Fruit fly (Drosophila melanogaster) whole organism: ENCODE data around the gene CG31921.
A peak's percentile ranks its signal among the peaks of the same experiment; 100 is the strongest.

Experiments used
- CG8478 ChIP-seq: fragments of >200 bp; optimal IDR thresholded peaks from 2 replicates; lab custom pipeline; 2018; ENCODE audit warnings: inconsistent platforms
- Dll ChIP-seq: fragments of >200 bp; optimal IDR thresholded peaks from 2 replicates; lab custom pipeline; 2017
- EcR ChIP-seq, 2 experiments: fragments of >200 bp; optimal IDR thresholded peaks; 2 replicates each; lab custom pipeline; 2017; ENCODE audit warnings: missing biosample characterization in 2 of 2, missing genetic modification characterization in 2 of 2, missing genetic modification reagents in 2 of 2
- pan ChIP-seq: fragments of >200 bp; optimal IDR thresholded peaks from 2 replicates; lab custom pipeline; 2017
- psq ChIP-seq: fragments of >200 bp; optimal IDR thresholded peaks from 2 replicates; lab custom pipeline; 2017
- usp ChIP-seq: fragments of >200 bp; optimal IDR thresholded peaks from 2 replicates; lab custom pipeline; 2017; ENCODE audit warnings: missing biosample characterization, missing genetic modification characterization, mixed read lengths

The CG31921 gene

DNA sequence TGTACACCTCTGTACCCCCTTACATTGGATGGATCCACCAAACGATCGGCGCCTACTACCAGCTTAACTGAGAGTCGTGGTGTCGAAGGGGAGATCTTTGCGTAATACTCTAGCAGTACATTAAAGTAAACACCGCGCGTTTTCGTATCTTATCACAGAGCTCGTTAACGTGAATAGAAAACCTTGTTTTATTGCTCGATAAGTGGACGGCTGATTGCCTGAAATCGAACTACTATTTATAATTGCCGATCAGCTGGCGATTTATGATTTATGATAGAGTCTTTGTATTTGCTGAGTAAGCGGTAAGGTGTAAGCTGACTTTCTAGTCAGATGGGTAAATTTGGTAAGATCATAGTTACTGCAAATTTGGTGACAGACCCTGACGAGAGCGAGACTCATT, 9.2 kb downstream of the CG31921 start:
- TF ChIP-seq EcR (GFP tag; optimal IDR thresholded peaks at IDR 0.05; lab: Kevin White, UChicago) (no peak), usp (GFP tag; lab: Kevin White, UChicago) (no peak), CG8478 (no peak), Dll (lab: Kevin White, UChicago) (no peak), pan (lab: Kevin White, UChicago) (no peak), psq (lab: Kevin White, UChicago) (no peak)

DNA sequence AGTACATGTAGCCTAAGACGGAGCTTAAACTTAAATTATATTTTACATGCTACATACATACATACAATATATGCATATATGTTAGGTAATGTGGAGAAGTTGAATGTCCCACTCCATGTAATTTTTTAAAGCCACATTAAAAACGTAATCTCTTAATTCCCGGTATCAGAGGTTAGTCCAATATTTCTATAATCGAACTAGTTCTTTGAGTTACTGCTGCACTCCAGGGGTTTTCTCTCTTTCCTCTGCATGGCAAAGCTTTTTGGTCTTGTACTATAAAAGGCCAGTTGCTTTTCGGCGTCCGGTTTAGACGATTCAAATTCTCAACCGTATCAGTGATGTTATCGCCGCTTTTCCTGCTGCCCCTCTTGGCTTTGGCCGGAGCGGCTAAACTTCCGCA, 10.3 kb downstream of the CG31921 start, which contains the start of gene CG33127:
TSS of gene CG33127 (plus strand) at position 309 of the 400 bp plus-strand sequence.
- TF ChIP-seq pan (lab: Kevin White, UChicago) = no peak
- TF ChIP-seq CG8478 = no peak
- no peak for TF ChIP-seq psq (lab: Kevin White, UChicago)
- no peak for TF ChIP-seq Dll (lab: Kevin White, UChicago)
- TF ChIP-seq EcR (GFP tag; optimal IDR thresholded peaks at IDR 0.05; lab: Kevin White, UChicago) = no peak
- no peak for TF ChIP-seq usp (GFP tag; lab: Kevin White, UChicago)

DNA sequence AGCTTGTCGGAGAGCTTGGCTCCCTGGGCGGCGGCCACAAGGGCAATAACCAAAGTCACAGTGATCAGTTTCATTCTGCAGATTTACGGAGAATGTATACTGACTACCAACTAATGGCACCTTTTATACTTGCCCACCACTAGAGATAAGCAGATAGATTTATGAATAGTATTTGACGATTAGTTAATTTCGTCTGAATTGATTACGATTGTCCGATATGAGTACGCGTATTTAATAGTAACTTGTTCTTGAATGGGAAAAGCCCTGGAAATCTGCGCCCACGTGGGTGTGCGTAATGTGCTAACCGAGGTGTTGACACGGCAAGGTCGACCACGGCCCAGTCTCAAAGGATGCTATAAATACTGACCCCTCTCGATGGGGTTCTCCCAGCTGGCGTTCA, 11.0 kb downstream of the CG31921 start, which contains the start of gene CG11911:
TSS of gene CG11911 (minus strand) at position 101 of the 400 bp plus-strand sequence.
- TF ChIP-seq usp (GFP tag; lab: Kevin White, UChicago) (no peak), pan (lab: Kevin White, UChicago) (no peak), psq (lab: Kevin White, UChicago) (no peak), Dll (lab: Kevin White, UChicago) (no peak), EcR (GFP tag; optimal IDR thresholded peaks at IDR 0.05; lab: Kevin White, UChicago) (no peak), CG8478 (no peak)

DNA sequence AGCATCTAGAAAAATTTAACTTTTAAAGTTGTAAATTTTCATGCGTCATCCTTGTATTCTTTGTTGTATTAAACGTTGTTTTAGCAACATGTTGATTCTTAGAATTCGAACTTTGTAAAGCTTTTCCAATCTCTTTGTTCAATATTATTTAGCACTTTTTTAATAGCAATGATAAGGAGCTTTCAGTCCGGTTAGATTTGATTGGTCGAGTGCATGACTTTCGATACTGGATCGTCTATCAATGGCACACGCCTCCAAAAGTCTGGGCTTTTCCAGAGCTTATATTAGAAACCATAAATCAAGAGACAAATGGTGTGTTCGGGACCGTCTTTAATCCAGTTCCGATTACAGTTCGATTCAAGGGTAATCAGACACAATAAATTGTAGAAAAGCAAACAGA, 12.4 kb downstream of the CG31921 start:
- TF ChIP-seq pan (lab: Kevin White, UChicago) (no peak), EcR (GFP tag; optimal IDR thresholded peaks at IDR 0.05; lab: Kevin White, UChicago) (no peak), Dll (lab: Kevin White, UChicago) (no peak), CG8478 (no peak), usp (GFP tag; lab: Kevin White, UChicago) (no peak)

DNA sequence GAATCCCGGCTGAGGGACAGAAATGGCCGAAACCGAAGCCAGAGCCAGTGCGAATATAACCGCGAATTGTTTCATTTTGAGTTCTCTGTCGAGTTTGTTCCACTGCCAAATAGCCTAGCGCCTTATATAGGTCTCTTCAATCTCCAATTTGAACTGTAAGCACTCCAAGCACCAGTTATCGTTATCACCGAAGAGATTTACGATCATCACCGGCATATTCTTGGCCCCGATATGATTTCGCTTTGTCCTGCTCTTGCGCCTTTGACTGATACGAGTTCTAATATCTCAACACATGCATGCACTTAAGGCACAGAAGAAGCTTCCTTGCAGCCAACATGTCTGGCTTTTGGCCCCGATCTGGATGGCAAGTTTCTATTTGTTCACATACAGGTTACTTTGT, 13.0 kb downstream of the CG31921 start, which contains the start of gene CG11912:
TSS of gene CG11912 (minus strand) at position 101 of the 400 bp plus-strand sequence.
- TF ChIP-seq Dll (lab: Kevin White, UChicago) = no peak
- no peak for TF ChIP-seq EcR (GFP tag; optimal IDR thresholded peaks at IDR 0.05; lab: Kevin White, UChicago)
- no peak for TF ChIP-seq usp (GFP tag; lab: Kevin White, UChicago)
- no peak for TF ChIP-seq psq (lab: Kevin White, UChicago)
- no peak for TF ChIP-seq CG8478
- no peak for TF ChIP-seq pan (lab: Kevin White, UChicago)

DNA sequence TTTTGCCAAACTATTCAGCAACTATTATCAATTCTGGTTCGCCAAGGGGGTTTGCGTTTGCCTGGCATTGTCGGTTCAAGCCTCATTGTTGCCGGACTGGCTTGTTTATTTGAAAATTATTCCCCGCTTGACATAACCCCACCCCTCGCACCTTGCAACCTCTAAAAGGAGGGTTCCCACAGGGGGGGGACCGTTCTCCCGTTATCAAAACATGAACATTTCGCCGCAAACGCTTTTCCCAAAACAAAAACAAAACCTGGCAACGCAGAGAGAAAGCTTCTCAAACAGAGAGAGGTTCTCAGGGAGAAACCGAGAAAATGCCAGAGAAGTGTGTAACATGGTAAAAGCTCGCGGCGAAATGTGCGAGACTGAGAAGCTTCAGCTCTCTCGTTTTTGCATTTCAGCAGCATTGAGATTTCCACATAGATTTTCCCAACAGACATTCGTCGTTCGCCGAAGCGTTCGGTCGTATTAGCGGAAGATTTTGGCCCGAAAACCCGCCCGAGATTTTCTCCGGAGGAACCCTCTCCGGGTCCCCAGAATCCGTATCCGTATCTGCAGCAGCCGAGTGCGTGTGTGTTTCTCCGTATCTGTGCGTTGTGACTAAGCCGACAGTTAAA, 22.2 kb downstream of the CG31921 start:
- TF ChIP-seq Dll (lab: Kevin White, UChicago) (peak; percentile 11), CG8478 (no peak)

DNA sequence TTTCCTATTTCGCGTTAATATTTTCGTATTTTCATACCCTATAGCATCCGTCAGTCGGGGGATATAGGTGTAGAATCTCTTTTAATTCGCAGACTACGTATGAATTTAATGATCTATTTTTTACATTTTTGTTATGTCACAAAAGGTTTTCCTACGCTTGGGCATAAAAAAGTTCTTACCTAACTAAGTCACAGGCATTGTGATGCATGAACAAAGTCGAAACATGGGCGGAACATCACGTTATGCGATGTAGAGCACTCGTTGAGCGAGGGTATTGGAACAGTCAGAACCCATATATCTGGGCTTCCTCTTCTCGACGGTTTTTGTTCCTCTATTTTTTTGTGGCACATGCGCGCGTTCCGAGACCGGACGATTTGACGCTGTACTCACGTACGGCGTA, 23.0 kb downstream of the CG31921 start:
- TF ChIP-seq psq (lab: Kevin White, UChicago) = no peak
- peak; percentile 73 for TF ChIP-seq pan (lab: Kevin White, UChicago)

DNA sequence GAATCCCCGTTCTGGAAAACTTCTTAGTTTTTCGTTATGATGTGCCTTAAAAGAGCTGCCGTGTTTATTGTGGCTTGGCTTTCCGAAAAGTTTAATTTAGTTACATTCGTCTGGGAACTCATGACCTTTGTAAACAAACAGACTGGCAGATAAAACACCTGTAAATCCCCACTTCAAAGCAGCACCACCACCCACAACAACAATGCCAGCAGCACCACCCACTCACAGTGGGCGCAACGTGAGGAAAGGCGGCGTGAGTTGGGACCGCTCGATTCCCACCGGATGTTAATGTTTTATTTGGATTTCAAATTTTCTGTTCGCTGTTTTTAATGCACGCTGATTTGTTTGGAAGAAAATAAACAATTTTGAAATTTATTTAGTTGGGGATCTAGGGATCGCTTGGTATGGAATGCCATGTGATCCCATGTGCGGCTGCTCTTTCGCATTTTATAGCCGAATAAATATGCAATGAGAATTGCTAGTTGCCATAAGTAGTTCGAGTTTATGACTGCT, 23.9 kb downstream of the CG31921 start:
- TF ChIP-seq pan (lab: Kevin White, UChicago) = no peak
- TF ChIP-seq CG8478 = no peak
- TF ChIP-seq psq (lab: Kevin White, UChicago) = no peak
- TF ChIP-seq EcR (GFP tag; optimal IDR thresholded peaks at IDR 0.05; lab: Kevin White, UChicago) = no peak
- TF ChIP-seq Dll (lab: Kevin White, UChicago) = no peak
- no peak for TF ChIP-seq usp (GFP tag; lab: Kevin White, UChicago)

DNA sequence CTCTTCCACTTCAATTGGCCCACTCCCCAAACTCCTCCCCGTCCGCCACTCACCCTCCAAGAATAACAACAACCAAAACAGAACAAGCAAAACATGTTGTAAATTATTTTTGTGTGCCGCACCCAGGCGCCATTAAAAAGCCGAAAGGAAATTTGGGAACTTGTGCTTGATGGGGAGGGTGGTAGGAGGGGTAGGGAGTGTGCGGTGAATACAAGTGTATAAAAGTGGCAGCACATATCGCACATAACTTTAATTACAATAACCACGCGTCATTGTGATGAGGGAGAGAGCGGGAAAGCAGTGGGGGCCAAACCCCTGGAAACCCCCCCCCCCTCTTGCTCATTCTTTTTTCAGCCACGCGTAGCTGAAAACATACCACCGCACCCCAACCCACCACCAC, 25.0 kb downstream of the CG31921 start:
- TF ChIP-seq usp (GFP tag; lab: Kevin White, UChicago) (no peak), Dll (lab: Kevin White, UChicago) (no peak), pan (lab: Kevin White, UChicago) (no peak), CG8478 (no peak), psq (lab: Kevin White, UChicago) (no peak), EcR (GFP tag; optimal IDR thresholded peaks at IDR 0.05; lab: Kevin White, UChicago) (no peak)

DNA sequence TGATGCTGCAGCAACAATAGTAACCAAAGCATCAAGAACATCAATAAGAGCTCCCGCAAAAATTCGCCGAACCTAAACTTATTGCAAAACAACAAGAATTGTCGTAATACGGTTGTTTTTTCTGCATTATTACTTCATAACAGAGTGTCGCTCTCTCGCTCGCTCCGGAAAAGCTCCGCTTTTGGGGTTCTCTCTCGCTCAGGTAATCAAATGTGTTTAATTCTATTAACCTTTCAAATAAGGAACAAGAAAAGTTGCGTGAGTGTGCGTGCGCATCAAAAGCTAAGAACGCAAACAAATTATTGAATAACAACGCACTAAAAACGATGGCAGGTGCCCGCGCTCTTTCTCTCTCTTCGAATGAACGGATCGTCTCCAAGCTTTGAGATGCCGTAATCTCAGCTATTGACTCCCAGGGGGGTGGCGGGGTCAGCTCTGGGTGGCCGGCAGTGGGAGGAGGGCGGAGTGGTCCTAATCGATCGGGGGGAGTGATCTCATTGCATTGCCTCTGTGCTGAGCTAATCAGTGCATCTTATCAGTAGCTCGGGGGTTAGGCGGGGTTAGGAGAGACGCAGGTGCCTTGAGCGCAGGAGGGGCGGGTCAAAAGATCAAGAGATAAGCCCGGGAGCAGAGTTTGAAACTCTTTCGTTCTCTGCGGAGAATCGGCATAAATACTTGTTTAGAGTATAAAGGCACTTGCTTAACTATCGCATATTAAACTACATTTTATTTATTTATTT, 25.8 kb downstream of the CG31921 start:
- no peak for TF ChIP-seq CG8478
- no peak for TF ChIP-seq Dll (lab: Kevin White, UChicago)
- no peak for TF ChIP-seq EcR (GFP tag; optimal IDR thresholded peaks at IDR 0.05; lab: Kevin White, UChicago)
- TF ChIP-seq pan (lab: Kevin White, UChicago) = no peak
- no peak for TF ChIP-seq usp (GFP tag; lab: Kevin White, UChicago)
- TF ChIP-seq psq (lab: Kevin White, UChicago) = no peak

DNA sequence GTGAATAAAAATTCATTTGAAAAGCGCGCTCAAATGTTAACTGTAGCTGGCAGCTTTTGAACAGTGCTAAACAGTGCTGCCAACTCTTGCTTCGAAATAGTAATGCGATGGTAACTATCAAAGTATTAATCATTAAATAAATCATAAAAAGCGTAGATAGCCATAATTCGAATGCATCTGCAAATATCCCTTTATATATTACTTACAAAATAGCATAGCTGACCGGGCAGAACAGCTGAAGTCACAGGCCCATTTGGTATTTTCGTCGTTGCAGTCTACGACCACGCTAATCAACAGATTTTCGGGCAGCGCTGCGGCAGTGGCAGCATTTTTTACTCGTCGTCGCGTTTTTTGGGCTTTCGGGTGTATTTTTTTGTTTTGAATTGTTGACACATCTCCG, 26.5 kb downstream of the CG31921 start, which contains the start of gene Plc21C:
TSS of gene Plc21C (plus strand) at position 290 of the 400 bp plus-strand sequence.
- no peak for TF ChIP-seq usp (GFP tag; lab: Kevin White, UChicago)
- no peak for TF ChIP-seq pan (lab: Kevin White, UChicago)
- no peak for TF ChIP-seq Dll (lab: Kevin White, UChicago)
- no peak for TF ChIP-seq psq (lab: Kevin White, UChicago)
- TF ChIP-seq EcR (GFP tag; optimal IDR thresholded peaks at IDR 0.05; lab: Kevin White, UChicago) = no peak
- TF ChIP-seq CG8478 = no peak
